Worm (Caenorhabditis elegans): ENCODE data around the gene F49C12.12.
"Not testable (repeated sequence)": the region's sequence is repeated elsewhere in the genome, so short reads cannot be mapped to it uniquely, and the experiment has no call there.

Gene F49C12.12

ce11 chrIV:9316068-9316681, 4.7 kb downstream of the F49C12.12 start, which contains the start of the genes F49C12.9 and rpn-7 (continued):
- no peak for TF ChIP-seq unc-3 (GFP tag; conservative IDR thresholded peaks at IDR 0.05)
- peak; percentile 62 for TF ChIP-seq unc-3 (tag; optimal IDR thresholded peaks at IDR 0.05)
- peak; percentile 62 for TF ChIP-seq ceh-2 (tag; optimal IDR thresholded peaks at IDR 0.05)
- TF ChIP-seq sox-2 (GFP tag; IDR thresholded peaks at IDR 0.05), result peak; percentile 72
- TF ChIP-seq elt-4 (tag; optimal IDR thresholded peaks at IDR 0.05), result no peak
- TF ChIP-seq lim-6 (tag; optimal IDR thresholded peaks at IDR 0.05), result peak; percentile 19
- peak; percentile 13 for TF ChIP-seq T23F11.4 (GFP tag; optimal IDR thresholded peaks at IDR 0.05)
- TF ChIP-seq pax-1 (tag; optimal IDR thresholded peaks at IDR 0.05), result no peak
- TF ChIP-seq fax-1 (tag; optimal IDR thresholded peaks at IDR 0.05), result peak; percentile 43
- no peak for TF ChIP-seq nhr-11 (tag; optimal IDR thresholded peaks at IDR 0.05)
- no peak for TF ChIP-seq ceh-9 (tag; optimal IDR thresholded peaks at IDR 0.05)
- TF ChIP-seq odd-2 (tag; optimal IDR thresholded peaks at IDR 0.05), result peak; percentile 31
- TF ChIP-seq ahr-1 (tag; optimal IDR thresholded peaks at IDR 0.05), result peak; percentile 0
- TF ChIP-seq ceh-19 (GFP tag; optimal IDR thresholded peaks at IDR 0.05), result peak; percentile 60
- 0 out of 2 replicates have a peak, but pooled peaks have one; percentile 42 for TF ChIP-seq ceh-45 (GFP tag; IDR thresholded peaks at IDR 0.05)
- peak; percentile 81 for TF ChIP-seq K09A11.1 (tag; optimal IDR thresholded peaks at IDR 0.05; ENCODE audit: insufficient read depth)
- TF ChIP-seq ref-2 (tag; optimal IDR thresholded peaks at IDR 0.05), result peak; percentile 22
- TF ChIP-seq pat-9 (tag; optimal IDR thresholded peaks at IDR 0.05), result peak; percentile 64
- no peak for TF ChIP-seq hlh-13 (GFP tag; optimal IDR thresholded peaks at IDR 0.05)
- TF ChIP-seq syd-9 (tag; optimal IDR thresholded peaks at IDR 0.05), result peak; percentile 24
- no peak for TF ChIP-seq pha-4 (tag; optimal IDR thresholded peaks at IDR 0.05)
- peak; percentile 34 for TF ChIP-seq ceh-18 (tag; optimal IDR thresholded peaks at IDR 0.05)
- TF ChIP-seq ceh-24 (tag; optimal IDR thresholded peaks at IDR 0.05), result no peak
- TF ChIP-seq nfya-1 (tag; optimal IDR thresholded peaks at IDR 0.05), result peak; percentile 64
- TF ChIP-seq lin-11 (tag; optimal IDR thresholded peaks at IDR 0.05), result peak; percentile 25
- peak; percentile 51 for TF ChIP-seq hlh-6 (tag; optimal IDR thresholded peaks at IDR 0.05)

ce11 chrIV:9312827-9313226, 8.1 kb downstream of the F49C12.12 start, which contains the start of gene F49C12.7:
TSS of gene F49C12.7 (minus strand) at chrIV:9312927.
- not testable (repeated sequence) for TF ChIP-seq ceh-9 (tag; optimal IDR thresholded peaks at IDR 0.05); pag-3 (tag; optimal IDR thresholded peaks at IDR 0.05; ENCODE audit: borderline replicate concordance); nhr-232 (tag; optimal IDR thresholded peaks at IDR 0.05)

ce11 chrIV:9310935-9311566, 9.8 kb downstream of the F49C12.12 start:
- no peak for TF ChIP-seq ceh-24 (tag; optimal IDR thresholded peaks at IDR 0.05)
- TF ChIP-seq pros-1 (tag; optimal IDR thresholded peaks at IDR 0.05), result no peak
- TF ChIP-seq ceh-2 (tag; optimal IDR thresholded peaks at IDR 0.05), result no peak
- no peak for TF ChIP-seq pat-9 (tag; optimal IDR thresholded peaks at IDR 0.05)
- TF ChIP-seq pag-3 (tag; optimal IDR thresholded peaks at IDR 0.05; ENCODE audit: borderline replicate concordance), result no peak
- TF ChIP-seq nhr-232 (tag; optimal IDR thresholded peaks at IDR 0.05), result no peak
- TF ChIP-seq hlh-13 (GFP tag; optimal IDR thresholded peaks at IDR 0.05), result no peak
- no peak for TF ChIP-seq K09A11.1 (tag; optimal IDR thresholded peaks at IDR 0.05; ENCODE audit: insufficient read depth)
- no peak for TF ChIP-seq ceh-19 (GFP tag; optimal IDR thresholded peaks at IDR 0.05)
- TF ChIP-seq unc-42 (tag; optimal IDR thresholded peaks at IDR 0.05), result no peak
- no peak for TF ChIP-seq hlh-8 (tag; optimal IDR thresholded peaks at IDR 0.05)
- no peak for TF ChIP-seq eyg-1 (tag; optimal IDR thresholded peaks at IDR 0.05)
- TF ChIP-seq ref-2 (tag; optimal IDR thresholded peaks at IDR 0.05), result no peak
- TF ChIP-seq ztf-16 (tag; optimal IDR thresholded peaks at IDR 0.05), result no peak
- no peak for TF ChIP-seq tbx-7 (tag; optimal IDR thresholded peaks at IDR 0.05)
- no peak for TF ChIP-seq ceh-6 (GFP tag; optimal IDR thresholded peaks at IDR 0.05)
- no peak for TF ChIP-seq lin-11 (tag; optimal IDR thresholded peaks at IDR 0.05)
- TF ChIP-seq pha-4 (tag; optimal IDR thresholded peaks at IDR 0.05), result no peak
- no peak for TF ChIP-seq elt-2 (tag; optimal IDR thresholded peaks at IDR 0.05)

All from whole organism, late embryonic.